Fruit fly (Drosophila melanogaster): ENCODE data around the gene Aladin.
A peak's percentile ranks its signal among the peaks of the same experiment; 100 is the strongest.

The Aladin gene

dm6 chrX:9247171-9247783, 25.9 kb upstream of the Aladin start, which contains the start of the genes amx and Dsor1:
TSS of gene amx (minus strand) at chrX:9247336.
TSS of gene Dsor1 (plus strand) at chrX:9247342.
- no peak for TF ChIP-seq Clk (GFP tag; optimal IDR thresholded peaks at IDR 0.05)
- TF ChIP-seq CG7101 (tag; optimal IDR thresholded peaks at IDR 0.05): peak; percentile 24
- peak; percentile 26 for TF ChIP-seq bab1 (GFP tag; optimal IDR thresholded peaks at IDR 0.05)
- no peak for TF ChIP-seq cic (GFP tag; optimal IDR thresholded peaks at IDR 0.05)
- no peak for TF ChIP-seq CG14711 (tag; optimal IDR thresholded peaks at IDR 0.05)
- TF ChIP-seq tj (GFP tag; optimal IDR thresholded peaks at IDR 0.05): peak; percentile 70
- TF ChIP-seq Crg-1 (GFP tag; optimal IDR thresholded peaks at IDR 0.05): no peak
- TF ChIP-seq pad (GFP tag; optimal IDR thresholded peaks at IDR 0.05): no peak
- peak; percentile 32 for TF ChIP-seq ovo (GFP tag; optimal IDR thresholded peaks at IDR 0.05)
- no peak for TF ChIP-seq CG1620 (GFP tag; optimal IDR thresholded peaks at IDR 0.05)
- no peak for TF ChIP-seq CG11617 (GFP tag; optimal IDR thresholded peaks at IDR 0.05)
- TF ChIP-seq CG7045 (GFP tag; optimal IDR thresholded peaks at IDR 0.05): no peak

DNA sequence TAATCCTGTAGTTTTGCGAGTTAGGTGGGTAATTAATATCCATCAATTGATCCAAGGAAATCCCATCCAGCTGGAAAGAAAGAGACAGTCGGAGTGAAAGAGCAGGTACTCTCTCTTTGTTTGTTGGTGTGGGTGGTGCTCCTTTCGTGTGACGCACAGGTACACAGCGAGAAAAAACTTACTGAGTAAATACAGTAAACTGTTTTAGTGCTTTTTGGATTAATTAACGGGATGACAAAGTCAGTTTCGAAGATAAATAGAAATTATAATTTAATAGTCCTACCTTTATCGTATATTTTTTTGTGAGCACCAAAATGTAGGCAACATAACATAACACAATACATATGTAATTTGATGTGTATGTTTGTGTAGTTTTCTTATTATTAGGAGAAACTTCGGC, 25.2 kb upstream of the Aladin start:
- no peak for TF ChIP-seq CG7045 (GFP tag; optimal IDR thresholded peaks at IDR 0.05)
- TF ChIP-seq ovo (GFP tag; optimal IDR thresholded peaks at IDR 0.05): no peak
- no peak for TF ChIP-seq bab1 (GFP tag; optimal IDR thresholded peaks at IDR 0.05)
- TF ChIP-seq CG33017 (tag; optimal IDR thresholded peaks at IDR 0.05): no peak
- no peak for TF ChIP-seq Mnt (GFP tag; optimal IDR thresholded peaks at IDR 0.05)
- TF ChIP-seq Hr96 (GFP tag; optimal IDR thresholded peaks at IDR 0.05): no peak
- TF ChIP-seq toe (GFP tag; optimal IDR thresholded peaks at IDR 0.05): no peak
- TF ChIP-seq CG7101 (tag; optimal IDR thresholded peaks at IDR 0.05): no peak

- TF ChIP-seq Mnt (GFP tag; optimal IDR thresholded peaks at IDR 0.05): peak; percentile 46
- no peak for TF ChIP-seq cnc (optimal IDR thresholded peaks at IDR 0.05)
- TF ChIP-seq CG7101 (tag; optimal IDR thresholded peaks at IDR 0.05): peak; percentile 11
- peak; percentile 4 for TF ChIP-seq ovo (GFP tag; optimal IDR thresholded peaks at IDR 0.05)
- peak; percentile 2 for TF ChIP-seq CG11617 (GFP tag; optimal IDR thresholded peaks at IDR 0.05)
- no peak for TF ChIP-seq cic (GFP tag; optimal IDR thresholded peaks at IDR 0.05)
- TF ChIP-seq CG1620 (GFP tag; optimal IDR thresholded peaks at IDR 0.05): peak; percentile 17
- peak; percentile 30 for TF ChIP-seq tj (GFP tag; optimal IDR thresholded peaks at IDR 0.05)
- peak; percentile 65 for TF ChIP-seq bab1 (GFP tag; optimal IDR thresholded peaks at IDR 0.05)
- no peak for TF ChIP-seq CG5204 (GFP tag; optimal IDR thresholded peaks at IDR 0.05)
- no peak for TF ChIP-seq CG14711 (tag; optimal IDR thresholded peaks at IDR 0.05)
These were observed 22.9 kb upstream of the Aladin start, which contains the start of gene CG17754 for dm6 chrX:9250161-9250831. TSS of gene CG17754 (plus strand) at chrX:9250420.

dm6 chrX:9251212-9251877, 21.9 kb upstream of the Aladin start:
- TF ChIP-seq bab1 (GFP tag; optimal IDR thresholded peaks at IDR 0.05) (peak; percentile 37), Hr96 (GFP tag; optimal IDR thresholded peaks at IDR 0.05) (no peak), CG5204 (GFP tag; optimal IDR thresholded peaks at IDR 0.05) (peak; percentile 21), CG33017 (tag; optimal IDR thresholded peaks at IDR 0.05) (peak; percentile 26), CG11617 (GFP tag; optimal IDR thresholded peaks at IDR 0.05) (peak; percentile 37), CG7101 (tag; optimal IDR thresholded peaks at IDR 0.05) (peak; percentile 32), CG14711 (tag; optimal IDR thresholded peaks at IDR 0.05) (peak; percentile 22), Mnt (GFP tag; optimal IDR thresholded peaks at IDR 0.05) (peak; percentile 40), ovo (GFP tag; optimal IDR thresholded peaks at IDR 0.05) (peak; percentile 17), toe (GFP tag; optimal IDR thresholded peaks at IDR 0.05) (no peak), tj (GFP tag; optimal IDR thresholded peaks at IDR 0.05) (peak; percentile 30)

- TF ChIP-seq Mnt (GFP tag; optimal IDR thresholded peaks at IDR 0.05) (no peak), CG11617 (GFP tag; optimal IDR thresholded peaks at IDR 0.05) (no peak), Crg-1 (GFP tag; optimal IDR thresholded peaks at IDR 0.05) (no peak), CG14711 (tag; optimal IDR thresholded peaks at IDR 0.05) (no peak)
These were observed 21.0 kb upstream of the Aladin start for dm6 chrX:9252051-9252708.

- no peak for TF ChIP-seq toe (GFP tag; optimal IDR thresholded peaks at IDR 0.05)
- no peak for TF ChIP-seq pad (GFP tag; optimal IDR thresholded peaks at IDR 0.05)
- TF ChIP-seq cnc (optimal IDR thresholded peaks at IDR 0.05): no peak
- no peak for TF ChIP-seq Crg-1 (GFP tag; optimal IDR thresholded peaks at IDR 0.05)
- no peak for TF ChIP-seq Mnt (GFP tag; optimal IDR thresholded peaks at IDR 0.05)
- no peak for TF ChIP-seq CG5204 (GFP tag; optimal IDR thresholded peaks at IDR 0.05)
- no peak for TF ChIP-seq tj (GFP tag; optimal IDR thresholded peaks at IDR 0.05)
- TF ChIP-seq bab1 (GFP tag; optimal IDR thresholded peaks at IDR 0.05): no peak
- no peak for TF ChIP-seq CG14711 (tag; optimal IDR thresholded peaks at IDR 0.05)
- TF ChIP-seq CG12768 (GFP tag; optimal IDR thresholded peaks at IDR 0.05): no peak
- TF ChIP-seq cic (GFP tag; optimal IDR thresholded peaks at IDR 0.05): no peak
- TF ChIP-seq ovo (GFP tag; optimal IDR thresholded peaks at IDR 0.05): no peak
- no peak for TF ChIP-seq CG33017 (tag; optimal IDR thresholded peaks at IDR 0.05)
- TF ChIP-seq kay (GFP tag; ENCODE audit: borderline replicate concordance): no peak
- TF ChIP-seq CG7101 (tag; optimal IDR thresholded peaks at IDR 0.05): no peak
These were observed 18.2 kb upstream of the Aladin start for dm6 chrX:9255021-9255420.
